Fruit fly (Drosophila melanogaster) whole organism, adult: ENCODE results near the gene CG13297.

Experiments used
- CG14711 ChIP-seq: fragments of 200-800 bp; sonication (Bioruptor generic); optimal IDR thresholded peaks from 2 replicates; lab custom pipeline; 2018; ENCODE audit warnings: missing biosample characterization, mild to moderate bottlenecking, missing genetic modification characterization, moderate library complexity
- CG7101 ChIP-seq: fragments of 200-800 bp; sonication (Bioruptor generic); optimal IDR thresholded peaks from 2 replicates; lab custom pipeline; 2018; ENCODE audit warnings: missing biosample characterization, mild to moderate bottlenecking, missing genetic modification characterization, moderate library complexity
- Clk ChIP-seq: fragments of 200-800 bp; sonication (Bioruptor generic); optimal IDR thresholded peaks from 2 replicates; lab custom pipeline; 2017; ENCODE audit warnings: missing biosample characterization, missing genetic modification characterization
- bab1 ChIP-seq: fragments of 200-800 bp; sonication (Bioruptor generic); optimal IDR thresholded peaks from 3 replicates; lab custom pipeline; 2019; ENCODE audit warnings: missing biosample characterization, mild to moderate bottlenecking, missing genetic modification characterization, moderate library complexity
- cic ChIP-seq: fragments of 200-800 bp; sonication (Bioruptor generic); optimal IDR thresholded peaks from 2 replicates; lab custom pipeline; 2017; ENCODE audit warnings: missing biosample characterization, mild to moderate bottlenecking, missing genetic modification characterization, moderate library complexity
- kay ChIP-seq: fragments of 200-800 bp; sonication (Bioruptor generic); peaks from one replicate; lab custom pipeline; 2016; ENCODE audit warnings: missing biosample characterization, missing genetic modification characterization, borderline replicate concordance
- ovo ChIP-seq: fragments of 200-800 bp; sonication (Bioruptor generic); optimal IDR thresholded peaks from 2 replicates; lab custom pipeline; 2016; ENCODE audit warnings: missing biosample characterization, missing genetic modification characterization
- pad ChIP-seq: fragments of 200-800 bp; sonication (Bioruptor generic); optimal IDR thresholded peaks from 3 replicates; lab custom pipeline; 2017; ENCODE audit warnings: missing biosample characterization, missing genetic modification characterization, mild to moderate bottlenecking, moderate library complexity, missing genetic modification reagents
- toe ChIP-seq: fragments of 200-800 bp; sonication (Bioruptor generic); optimal IDR thresholded peaks from 2 replicates; lab custom pipeline; 2016; ENCODE audit warnings: missing biosample characterization, missing genetic modification characterization

DNA sequence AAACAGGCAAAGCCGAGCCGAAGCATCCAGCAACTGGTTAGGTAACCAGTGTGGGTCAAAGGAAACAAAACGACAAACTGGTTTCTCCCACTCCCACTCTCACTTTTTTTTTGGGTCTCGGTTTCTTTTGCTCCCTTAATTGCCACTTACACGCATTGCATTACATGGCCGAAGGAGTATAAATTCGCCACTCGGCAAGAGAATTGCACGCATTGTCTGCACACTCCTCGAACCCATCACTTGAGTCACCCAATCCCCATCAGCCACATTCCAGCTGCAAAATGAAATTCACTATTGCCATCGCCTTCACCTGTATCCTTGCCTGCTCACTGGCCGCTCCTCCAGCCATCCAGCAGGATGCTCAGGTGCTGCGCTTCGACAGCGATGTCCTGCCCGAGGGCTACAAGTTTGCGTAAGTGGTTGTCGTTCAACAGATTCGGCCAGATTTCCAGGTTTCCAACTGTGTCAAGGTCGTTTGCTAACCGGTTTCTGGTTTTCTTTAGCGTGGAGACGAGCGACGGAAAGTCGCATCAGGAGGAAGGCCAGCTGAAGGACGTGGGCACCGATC, 13.9 kb downstream of the CG13297 start, which contains the start of gene Lcp65Ad:
- TF ChIP-seq pad (GFP tag; lab: Kevin White, UChicago) (no peak), toe (GFP tag; lab: Kevin White, UChicago) (no peak), CG14711 (tag; lab: Kevin White, UChicago) (no peak), kay (GFP tag; lab: Kevin White, UChicago) (no peak), bab1 (GFP tag; lab: Kevin White, UChicago) (no peak), Clk (no peak), ovo (no peak), cic (GFP tag; lab: Kevin White, UChicago) (no peak), CG7101 (no peak)
